Fruit fly (Drosophila melanogaster) whole organism, prepupa: Measurements from ENCODE around the gene RpL35A.

ENCODE experiments used
- CG10631 ChIP-seq: fragments of 200-800 bp; sonication (Bioruptor generic); optimal IDR thresholded peaks from 2 replicates; lab custom pipeline; 2016; ENCODE audit warnings: missing biosample characterization, missing genetic modification characterization
- CG32006 ChIP-seq: fragments of 200-800 bp; sonication (Bioruptor generic); optimal IDR thresholded peaks from 3 replicates; lab custom pipeline; 2017; ENCODE audit warnings: missing biosample characterization, mild to moderate bottlenecking, missing genetic modification characterization
- CG6163 ChIP-seq: fragments of 200-800 bp; sonication (Bioruptor generic); IDR thresholded peaks from 3 replicates; pipeline ENCODE4 v1.3.6; 2022; ENCODE audit warnings: missing biosample characterization, missing genetic modification characterization
- CG9139 ChIP-seq: fragments of 200-800 bp; sonication (Bioruptor generic); optimal IDR thresholded peaks from 3 replicates; lab custom pipeline; 2017; ENCODE audit warnings: missing biosample characterization, mild to moderate bottlenecking, missing genetic modification characterization
- Eip93F ChIP-seq: fragments of 200-800 bp; sonication (Bioruptor generic); optimal IDR thresholded peaks from 2 replicates; lab custom pipeline; 2016; ENCODE audit warnings: missing biosample characterization, mild to moderate bottlenecking, missing genetic modification characterization
- Ets21C ChIP-seq: fragments of 200-800 bp; sonication (Bioruptor generic); optimal IDR thresholded peaks from 3 replicates; lab custom pipeline; 2016; ENCODE audit warnings: missing biosample characterization, missing genetic modification characterization
- OdsH ChIP-seq: fragments of 200-800 bp; sonication (Bioruptor generic); optimal IDR thresholded peaks from 3 replicates; lab custom pipeline; 2016; ENCODE audit warnings: missing biosample characterization, missing genetic modification characterization
- acj6 ChIP-seq: fragments of 200-800 bp; sonication (Bioruptor generic); optimal IDR thresholded peaks from 3 replicates; lab custom pipeline; 2016; ENCODE audit warnings: missing biosample characterization, missing genetic modification characterization
- fd59A ChIP-seq: fragments of 200-800 bp; sonication (Bioruptor generic); optimal IDR thresholded peaks from 2 replicates; lab custom pipeline; 2017; ENCODE audit warnings: missing biosample characterization, mild to moderate bottlenecking, missing genetic modification characterization, missing genetic modification reagents
- ss ChIP-seq, 2 experiments: fragments of 200-800 bp; sonication (Bioruptor generic); optimal IDR thresholded peaks; 2 replicates in 1 of 2; 3 replicates in 1 of 2; lab custom pipeline; 2017 to 2018; ENCODE audit warnings: mild to moderate bottlenecking in 2 of 2, missing biosample characterization in 2 of 2, missing genetic modification characterization in 2 of 2, moderate library complexity in 1 of 2

- TF ChIP-seq CG6163 (GFP tag; lab: Robert Waterston, UW) (no peak), OdsH (no peak), acj6 (no peak), Ets21C (GFP tag; lab: Kevin White, UChicago) (no peak), fd59A (GFP tag; lab: Kevin White, UChicago) (no peak), Eip93F (GFP tag; lab: Kevin White, UChicago) (no peak), ss (GFP tag; optimal IDR thresholded peaks at IDR 0.05; lab: Kevin White, UChicago) (no peak), CG9139 (no peak), CG32006 (GFP tag; lab: Kevin White, UChicago) (no peak), CG10631 (GFP tag; lab: Kevin White, UChicago) (no peak)
Measured at dm6 chr3R:5427157-5427556, 39.7 kb downstream of the RpL35A start, which contains the start of gene CG12147.
